Worm (Caenorhabditis elegans) whole organism, L4/young adult: ENCODE data around the gene F12A10.1.

ENCODE experiments used
- W03F9.2 ChIP-seq: fragments of 150-350 bp; optimal IDR thresholded peaks from 2 replicates; lab custom pipeline; 2014; ENCODE audit warnings: missing biosample characterization, missing genetic modification characterization
- him-1 ChIP-seq: sonication (generic microtip); optimal IDR thresholded peaks from 2 replicates; lab custom pipeline; 2016; ENCODE audit warnings: missing genotype, missing genetic modification reagents, missing genetic modification characterization, missing compliant biosample characterization

DNA sequence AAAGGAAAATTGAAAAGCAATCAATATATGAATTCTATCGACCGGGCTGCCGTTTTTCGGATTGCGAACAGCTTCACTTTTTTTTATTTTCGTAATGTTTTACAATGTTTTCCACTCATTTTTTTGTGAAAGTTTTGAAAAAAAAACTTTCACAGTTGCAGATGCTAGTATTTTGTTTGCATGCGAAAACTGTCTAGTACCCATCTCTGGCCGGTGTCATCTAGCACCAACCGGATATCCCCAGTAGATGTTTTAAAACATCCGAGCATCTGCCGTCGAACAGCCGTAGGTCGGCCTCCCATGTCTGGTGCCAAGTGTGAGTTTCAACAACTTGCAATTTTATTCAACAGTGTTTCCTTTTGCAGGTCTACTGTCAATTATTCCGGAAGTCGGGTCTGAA is 25.1 kb downstream of the F12A10.1 start, which contains the start of gene ZK177.12:
- TF ChIP-seq him-1 (no peak), W03F9.2 (tag; lab: Kevin White, UChicago) (no peak)
